Worm (Caenorhabditis elegans) whole organism, late embryonic: ENCODE measurements around the gene T01D3.6.

Source experiments
- K09A11.1 ChIP-seq: sonication (generic microtip); optimal IDR thresholded peaks from 2 replicates; lab custom pipeline; 2017; ENCODE audit warnings: antibody characterized with exemption, mild to moderate bottlenecking, missing genetic modification characterization, missing compliant biosample characterization; ENCODE audit not compliant: insufficient read depth
- T23F11.4 ChIP-seq: fragments of 200-800 bp; sonication (Bioruptor generic); optimal IDR thresholded peaks from 2 replicates; lab custom pipeline; 2018; ENCODE audit warnings: mild to moderate bottlenecking, missing genetic modification characterization, missing compliant biosample characterization
- ahr-1 ChIP-seq: sonication (generic microtip); optimal IDR thresholded peaks from 2 replicates; lab custom pipeline; 2016; ENCODE audit warnings: missing genetic modification characterization, missing compliant biosample characterization
- ama-1 ChIP-seq: fragments of 150-350 bp; optimal IDR thresholded peaks from 2 replicates; lab custom pipeline; 2014
- ceh-14 ChIP-seq: sonication (generic microtip); optimal IDR thresholded peaks from 2 replicates; lab custom pipeline; 2016; ENCODE audit warnings: missing genotype, missing genetic modification characterization, missing compliant biosample characterization
- ceh-18 ChIP-seq: sonication (generic microtip); optimal IDR thresholded peaks from 2 replicates; lab custom pipeline; 2016; ENCODE audit warnings: missing genetic modification characterization, missing compliant biosample characterization
- ceh-2 ChIP-seq: sonication (generic microtip); optimal IDR thresholded peaks from 2 replicates; lab custom pipeline; 2016; ENCODE audit warnings: missing genotype, missing genetic modification characterization, missing compliant biosample characterization
- ceh-24 ChIP-seq: sonication (generic microtip); optimal IDR thresholded peaks from 2 replicates; lab custom pipeline; 2016; ENCODE audit warnings: mild to moderate bottlenecking, missing genetic modification characterization, missing compliant biosample characterization
- ceh-31 ChIP-seq: sonication (generic microtip); optimal IDR thresholded peaks from 2 replicates; lab custom pipeline; 2016; ENCODE audit warnings: missing genetic modification characterization, missing compliant biosample characterization
- dmd-4 ChIP-seq: sonication (generic microtip); optimal IDR thresholded peaks from 2 replicates; lab custom pipeline; 2016; ENCODE audit warnings: borderline replicate concordance, missing genetic modification characterization, missing compliant biosample characterization
- elt-2 ChIP-seq: sonication (generic microtip); optimal IDR thresholded peaks from 2 replicates; lab custom pipeline; 2016; ENCODE audit warnings: missing genetic modification reagents, missing genetic modification characterization, missing compliant biosample characterization
- elt-4 ChIP-seq: sonication (generic microtip); optimal IDR thresholded peaks from 2 replicates; lab custom pipeline; 2016; ENCODE audit warnings: missing genetic modification characterization, missing compliant biosample characterization
- ets-4 ChIP-seq: sonication (generic microtip); optimal IDR thresholded peaks from 2 replicates; lab custom pipeline; 2016; ENCODE audit warnings: missing genetic modification characterization, missing compliant biosample characterization
- eyg-1 ChIP-seq: sonication (generic microtip); optimal IDR thresholded peaks from 2 replicates; lab custom pipeline; 2016; ENCODE audit warnings: missing genotype, missing genetic modification characterization, missing compliant biosample characterization
- fkh-10 ChIP-seq: fragments of 150-350 bp; optimal IDR thresholded peaks from 2 replicates; lab custom pipeline; 2014; ENCODE audit warnings: missing biosample characterization, missing genetic modification reagents, missing genetic modification characterization
- fkh-6 ChIP-seq: sonication (generic microtip); optimal IDR thresholded peaks from 2 replicates; lab custom pipeline; 2016; ENCODE audit warnings: missing genetic modification characterization, missing compliant biosample characterization
- gmeb-2 ChIP-seq: sonication (generic microtip); optimal IDR thresholded peaks from 2 replicates; lab custom pipeline; 2016; ENCODE audit warnings: missing genetic modification characterization, inconsistent platforms, missing compliant biosample characterization
- hlh-13 ChIP-seq: fragments of 200-800 bp; sonication (Bioruptor generic); optimal IDR thresholded peaks from 2 replicates; lab custom pipeline; 2018; ENCODE audit warnings: mild to moderate bottlenecking, missing genetic modification characterization, missing compliant biosample characterization
- hlh-15 ChIP-seq: sonication (generic microtip); optimal IDR thresholded peaks from 2 replicates; lab custom pipeline; 2016; ENCODE audit warnings: missing genetic modification characterization, missing compliant biosample characterization
- hlh-30 ChIP-seq: sonication (generic microtip); optimal IDR thresholded peaks from 2 replicates; lab custom pipeline; 2017; ENCODE audit warnings: antibody characterized with exemption, missing genetic modification characterization, missing compliant biosample characterization; ENCODE audit not compliant: insufficient read depth
- hlh-6 ChIP-seq: sonication (generic microtip); optimal IDR thresholded peaks from 2 replicates; lab custom pipeline; 2016; ENCODE audit warnings: missing genotype, missing genetic modification characterization, missing compliant biosample characterization
- hlh-8 ChIP-seq: sonication (generic microtip); optimal IDR thresholded peaks from 2 replicates; lab custom pipeline; 2016; ENCODE audit warnings: missing genotype, missing genetic modification characterization, missing compliant biosample characterization
- lim-6 ChIP-seq: sonication (generic microtip); optimal IDR thresholded peaks from 2 replicates; lab custom pipeline; 2016; ENCODE audit warnings: missing genetic modification characterization, missing compliant biosample characterization
- mec-3 ChIP-seq: sonication (generic microtip); optimal IDR thresholded peaks from 2 replicates; lab custom pipeline; 2016; ENCODE audit warnings: borderline replicate concordance, missing genetic modification characterization, missing compliant biosample characterization
- nhr-11 ChIP-seq: fragments of 150-350 bp; optimal IDR thresholded peaks from 2 replicates; lab custom pipeline; 2014; ENCODE audit warnings: missing biosample characterization, missing genetic modification characterization
- npax-4 ChIP-seq: sonication (generic microtip); optimal IDR thresholded peaks from 2 replicates; lab custom pipeline; 2016; ENCODE audit warnings: missing genetic modification characterization, missing compliant biosample characterization
- odd-2 ChIP-seq: sonication (generic microtip); optimal IDR thresholded peaks from 2 replicates; lab custom pipeline; 2017; ENCODE audit warnings: antibody characterized with exemption, mild to moderate bottlenecking, missing genetic modification characterization, missing compliant biosample characterization
- pag-3 ChIP-seq: sonication (generic microtip); optimal IDR thresholded peaks from 2 replicates; lab custom pipeline; 2016; ENCODE audit warnings: missing compliant biosample characterization, missing genetic modification characterization, borderline replicate concordance
- pat-9 ChIP-seq: fragments of 200-800 bp; sonication (Bioruptor generic); optimal IDR thresholded peaks from 2 replicates; lab custom pipeline; 2018; ENCODE audit warnings: mild to moderate bottlenecking, missing genetic modification characterization, moderate library complexity, missing compliant biosample characterization
- pax-1 ChIP-seq: fragments of 150-350 bp; optimal IDR thresholded peaks from 2 replicates; lab custom pipeline; 2014; ENCODE audit warnings: missing biosample characterization, missing genetic modification characterization
- pha-2 ChIP-seq: sonication (generic microtip); optimal IDR thresholded peaks from 2 replicates; lab custom pipeline; 2017; ENCODE audit warnings: mild to moderate bottlenecking, missing genetic modification characterization, missing compliant biosample characterization
- ref-2 ChIP-seq: sonication (generic microtip); optimal IDR thresholded peaks from 2 replicates; lab custom pipeline; 2016; ENCODE audit warnings: missing genetic modification characterization, missing compliant biosample characterization
- unc-42 ChIP-seq: sonication (generic microtip); optimal IDR thresholded peaks from 2 replicates; lab custom pipeline; 2016; ENCODE audit warnings: missing genotype, missing genetic modification characterization, missing compliant biosample characterization
- unc-86 ChIP-seq: sonication (generic microtip); optimal IDR thresholded peaks from 2 replicates; lab custom pipeline; 2016; ENCODE audit warnings: missing genetic modification characterization, missing compliant biosample characterization
- ztf-16 ChIP-seq: sonication (generic microtip); optimal IDR thresholded peaks from 2 replicates; lab custom pipeline; 2017; ENCODE audit warnings: missing genetic modification characterization, missing compliant biosample characterization

The T01D3.6 gene

ce11 chrV:13715223-13715686 lies 1.4 kb upstream of the T01D3.6 start, which contains the start of gene zipt-9 (continued):
- TF ChIP-seq hlh-13 (GFP tag; lab: Kevin White, UChicago) (no peak), pha-2 (tag; lab: Kevin White, UChicago) (peak; percentile 41), gmeb-2 (tag; lab: Kevin White, UChicago) (no peak), K09A11.1 (tag; lab: Kevin White, UChicago) (no peak), elt-4 (no peak), ceh-2 (tag; lab: Kevin White, UChicago) (peak; percentile 94), T23F11.4 (peak; percentile 12), ref-2 (tag; lab: Kevin White, UChicago) (peak; percentile 96), ets-4 (tag; lab: Kevin White, UChicago) (peak; percentile 95), npax-4 (tag; lab: Kevin White, UChicago) (no peak), ztf-16 (tag; lab: Kevin White, UChicago) (peak; percentile 62), lim-6 (tag; lab: Kevin White, UChicago) (peak; percentile 87), fkh-6 (tag; lab: Kevin White, UChicago) (peak; percentile 72), ceh-14 (tag; lab: Kevin White, UChicago) (peak; percentile 96), hlh-6 (tag; lab: Kevin White, UChicago) (peak; percentile 41), nhr-11 (tag; lab: Kevin White, UChicago) (no peak)

ce11 chrV:13724781-13725180 lies 8.2 kb downstream of the T01D3.6 start, which contains the start of gene F35E12.2:
Gene F35E12.2, minus strand, starts transcription at chrV:13724881.
- TF ChIP-seq unc-86 (tag; lab: Kevin White, UChicago) (no peak), elt-4 (no peak), ceh-31 (tag; lab: Kevin White, UChicago) (no peak), pat-9 (tag; lab: Kevin White, UChicago) (no peak), odd-2 (tag; lab: Kevin White, UChicago) (no peak)

ce11 chrV:13725574-13725973 lies 8.9 kb downstream of the T01D3.6 start, which contains the start of gene fbxa-181:
Gene fbxa-181, plus strand, starts transcription at chrV:13725874.
- TF ChIP-seq ceh-31 (tag; lab: Kevin White, UChicago) = no peak
- no peak for TF ChIP-seq hlh-8 (tag; lab: Kevin White, UChicago)
- no peak for TF ChIP-seq pag-3 (tag; lab: Kevin White, UChicago)
- TF ChIP-seq hlh-15 (tag; lab: Kevin White, UChicago) = no peak
- no peak for TF ChIP-seq fkh-10 (GFP tag; lab: Kevin White, UChicago)
- no peak for TF ChIP-seq ets-4 (tag; lab: Kevin White, UChicago)
- TF ChIP-seq ceh-24 (tag; lab: Kevin White, UChicago) = no peak
- no peak for TF ChIP-seq ahr-1
- no peak for TF ChIP-seq eyg-1

- TF ChIP-seq mec-3 (tag; lab: Kevin White, UChicago) = no peak
- no peak for TF ChIP-seq unc-42
- no peak for TF ChIP-seq dmd-4
- TF ChIP-seq elt-2 (tag; lab: Kevin White, UChicago) = no peak
- no peak for TF ChIP-seq ama-1 (lab: Kevin White, UChicago)
- TF ChIP-seq hlh-30 = no peak
- TF ChIP-seq, all 69 proteins: peak for 0
Observed at ce11 chrV:13730762-13731161, 14.1 kb downstream of the T01D3.6 start, which contains the start of gene dct-17. Gene dct-17, minus strand, starts transcription at chrV:13730784.

ce11 chrV:13736147-13736546 lies 19.5 kb downstream of the T01D3.6 start, which contains the start of gene F35E12.6:
Gene F35E12.6, minus strand, starts transcription at chrV:13736247.
- no peak for TF ChIP-seq ceh-18 (tag; lab: Kevin White, UChicago)
- no peak for TF ChIP-seq unc-42
- TF ChIP-seq hlh-13 (GFP tag; lab: Kevin White, UChicago) = no peak
- no peak for TF ChIP-seq pax-1 (tag; lab: Kevin White, UChicago)
- TF ChIP-seq nhr-11 (tag; lab: Kevin White, UChicago) = no peak
